Worm (Caenorhabditis elegans) whole organism, L4 larva: ENCODE measurements around the gene rbf-1.

ENCODE experiments used
- F37D6.2 ChIP-seq: sonication (generic microtip); optimal IDR thresholded peaks from 2 replicates; lab custom pipeline; 2016; ENCODE audit warnings: mild to moderate bottlenecking, missing genetic modification characterization, missing compliant biosample characterization
- F44E2.7 ChIP-seq: fragments of 200-800 bp; sonication (Bioruptor generic); IDR thresholded peaks from 2 replicates; pipeline ENCODE4 v2.1.2; 2022; ENCODE audit warnings: missing genetic modification characterization, missing compliant biosample characterization
- T20F7.1 ChIP-seq: fragments of 200-800 bp; sonication (Bioruptor generic); optimal IDR thresholded peaks from 2 replicates; lab custom pipeline; 2018; ENCODE audit warnings: mild to moderate bottlenecking, missing genetic modification characterization, missing compliant biosample characterization
- Y48G9A.11 ChIP-seq: fragments of 200-800 bp; sonication (Bioruptor generic); IDR thresholded peaks from 2 replicates; pipeline ENCODE4 v1.3.6; 2022; ENCODE audit warnings: missing genetic modification reagents, missing genetic modification characterization, missing compliant biosample characterization
- Y5F2A.4 ChIP-seq: fragments of 200-800 bp; sonication (Bioruptor generic); optimal IDR thresholded peaks from 2 replicates; lab custom pipeline; 2018; ENCODE audit warnings: mild to moderate bottlenecking, missing genetic modification characterization, missing compliant biosample characterization
- ZK337.2 ChIP-seq: fragments of 200-800 bp; sonication (Bioruptor generic); IDR thresholded peaks from 2 replicates; pipeline ENCODE4 v1.3.6; 2022; ENCODE audit warnings: missing genetic modification reagents, missing genetic modification characterization, missing compliant biosample characterization
- ZK546.5 ChIP-seq, 2 experiments: sonication (generic microtip); optimal IDR thresholded peaks; 2 replicates each; lab custom pipeline; 2017; ENCODE audit warnings: missing biosample characterization in 2 of 2, missing genetic modification characterization in 2 of 2
- aha-1 ChIP-seq: fragments of 150-350 bp; peaks from one replicate; lab custom pipeline; 2014; ENCODE audit warnings: missing biosample characterization, missing genetic modification characterization
- ama-1 ChIP-seq: fragments of 150-350 bp; optimal IDR thresholded peaks from 2 replicates; lab custom pipeline; 2014; ENCODE audit warnings: inconsistent platforms, mixed read lengths
- attf-4 ChIP-seq: sonication (generic microtip); optimal IDR thresholded peaks from 3 replicates; lab custom pipeline; 2017; ENCODE audit warnings: missing biosample characterization, missing genetic modification characterization
- ceh-82 ChIP-seq: sonication (generic microtip); optimal IDR thresholded peaks from 2 replicates; lab custom pipeline; 2017; ENCODE audit warnings: missing biosample characterization, missing genetic modification characterization
- dpl-1 ChIP-seq: fragments of 150-350 bp; optimal IDR thresholded peaks from 2 replicates; lab custom pipeline; 2014; ENCODE audit warnings: missing biosample characterization, missing genetic modification reagents, missing genetic modification characterization
- egl-27 ChIP-seq: sonication (generic microtip); optimal IDR thresholded peaks from 3 replicates; lab custom pipeline; 2017; ENCODE audit warnings: missing biosample characterization, missing genetic modification reagents, missing genetic modification characterization
- fkh-10 ChIP-seq: fragments of 150-350 bp; optimal IDR thresholded peaks from 2 replicates; lab custom pipeline; 2014; ENCODE audit warnings: missing biosample characterization, missing genetic modification reagents, missing genetic modification characterization
- gei-8 ChIP-seq: fragments of 200-800 bp; sonication (Bioruptor generic); optimal IDR thresholded peaks from 2 replicates; lab custom pipeline; 2018; ENCODE audit warnings: mild to moderate bottlenecking, missing genetic modification characterization, missing compliant biosample characterization
- lin-1 ChIP-seq: fragments of 200-800 bp; sonication (Bioruptor generic); IDR thresholded peaks from 2 replicates; pipeline ENCODE4 v1.3.6; 2022; ENCODE audit warnings: missing genetic modification reagents, missing genetic modification characterization, missing compliant biosample characterization
- lin-29 ChIP-seq: fragments of 200-800 bp; sonication (Bioruptor generic); IDR thresholded peaks from 2 replicates; pipeline ENCODE4 v1.3.6; 2022; ENCODE audit warnings: missing genetic modification reagents, missing genetic modification characterization, missing compliant biosample characterization
- lin-38 ChIP-seq: fragments of 200-800 bp; sonication (Bioruptor generic); IDR thresholded peaks from 2 replicates; pipeline ENCODE4 v1.3.6; 2022; ENCODE audit warnings: missing genetic modification reagents, missing genetic modification characterization, missing compliant biosample characterization
- madf-9 ChIP-seq: fragments of 200-800 bp; sonication (Bioruptor generic); conservative IDR thresholded peaks from 2 replicates; pipeline ENCODE4 v1.3.6; 2022; ENCODE audit warnings: missing genetic modification reagents, missing genetic modification characterization, missing compliant biosample characterization
- mep-1 ChIP-seq: fragments of 150-350 bp; sonication (generic microtip); optimal IDR thresholded peaks from 3 replicates; lab custom pipeline; 2014; ENCODE audit warnings: missing biosample characterization, missing genetic modification characterization
- nhr-10 ChIP-seq: fragments of 150-350 bp; optimal IDR thresholded peaks from 2 replicates; lab custom pipeline; 2014; ENCODE audit warnings: missing biosample characterization, missing genetic modification characterization
- nhr-25 ChIP-seq: sonication (generic microtip); optimal IDR thresholded peaks from 2 replicates; lab custom pipeline; 2017; ENCODE audit warnings: missing genetic modification characterization, mild to moderate bottlenecking, missing compliant biosample characterization, antibody characterized with exemption, moderate library complexity, borderline replicate concordance; ENCODE audit not compliant: insufficient read depth
- nhr-6 ChIP-seq: fragments of 150-350 bp; optimal IDR thresholded peaks from 2 replicates; lab custom pipeline; 2014; ENCODE audit warnings: missing biosample characterization, missing genetic modification characterization
- nhr-76 ChIP-seq: fragments of 150-350 bp; optimal IDR thresholded peaks from 2 replicates; lab custom pipeline; 2014; ENCODE audit warnings: missing biosample characterization, missing genetic modification characterization
- rbr-2 ChIP-seq: sonication (generic microtip); optimal IDR thresholded peaks from 2 replicates; lab custom pipeline; 2016; ENCODE audit warnings: missing genotype, missing genetic modification characterization, missing compliant biosample characterization
- set-16 ChIP-seq: fragments of 200-800 bp; sonication (Bioruptor generic); IDR thresholded peaks from 2 replicates; pipeline ENCODE4 v1.3.6; 2022; ENCODE audit warnings: missing genetic modification reagents, missing genetic modification characterization, missing compliant biosample characterization
- snpc-1.2 ChIP-seq: fragments of 200-800 bp; sonication (Bioruptor generic); IDR thresholded peaks from 2 replicates; pipeline ENCODE4 v1.3.6; 2022; ENCODE audit warnings: missing genetic modification reagents, missing genetic modification characterization, missing compliant biosample characterization
- snpc-4 ChIP-seq: fragments of 150-350 bp; optimal IDR thresholded peaks from 2 replicates; lab custom pipeline; 2014; ENCODE audit warnings: missing biosample characterization, missing genetic modification characterization
- spr-1 ChIP-seq: sonication (generic microtip); optimal IDR thresholded peaks from 2 replicates; lab custom pipeline; 2016; ENCODE audit warnings: mild to moderate bottlenecking, missing genetic modification characterization, missing compliant biosample characterization
- tag-97 ChIP-seq: fragments of 200-800 bp; sonication (Bioruptor generic); IDR thresholded peaks from 2 replicates; pipeline ENCODE4 v1.3.6; 2022; ENCODE audit warnings: missing genetic modification characterization, missing compliant biosample characterization
- tra-1 ChIP-seq: fragments of 200-800 bp; sonication (Bioruptor generic); IDR thresholded peaks from 2 replicates; pipeline ENCODE4 v1.3.6; 2022; ENCODE audit warnings: missing genetic modification reagents, missing genetic modification characterization, missing compliant biosample characterization
- unc-62 ChIP-seq, 3 experiments: fragments of 150-350 bp in 1 of 3; sonication (generic microtip); optimal IDR thresholded peaks in 2 of 3; peaks in 1 of 3; 1 replicate in 1 of 3; 2 replicates in 2 of 3; lab custom pipeline; 2014 to 2017; ENCODE audit warnings: missing biosample characterization in 3 of 3, missing genetic modification characterization in 3 of 3, missing genetic modification reagents in 3 of 3, missing genotype in 1 of 3
- vab-7 ChIP-seq: fragments of 200-800 bp; sonication (Bioruptor generic); IDR thresholded peaks from 2 replicates; pipeline ENCODE4 v1.3.6; 2022; ENCODE audit warnings: missing genetic modification reagents, missing genetic modification characterization, missing compliant biosample characterization

The rbf-1 gene

DNA sequence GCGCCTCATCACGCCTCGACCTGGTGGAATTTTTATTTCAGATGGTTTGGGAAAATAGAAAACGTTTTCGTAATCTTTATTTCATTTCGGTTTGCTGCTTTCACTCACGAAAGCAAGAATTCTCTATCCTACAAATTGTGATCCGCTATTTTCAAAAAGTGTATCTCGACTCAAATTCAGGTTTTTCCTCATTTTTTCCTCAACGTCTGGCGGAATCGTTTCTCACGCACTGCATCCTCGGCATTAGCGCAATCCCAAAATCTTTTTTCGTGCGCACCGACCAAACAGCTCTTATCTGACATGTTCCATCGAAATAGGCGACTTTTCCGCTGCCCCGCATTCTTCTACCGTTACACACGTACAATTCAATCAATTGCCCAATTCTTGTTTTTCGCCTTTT is 42.7 kb downstream of the rbf-1 start, which contains the start of gene F37A4.3:
TSS of gene F37A4.3 (plus strand) at position 301 of the 400 bp plus-strand sequence.
- TF ChIP-seq unc-62 (GFP tag; optimal IDR thresholded peaks at IDR 0.05 in 1 of 2; lab: Kevin White, UChicago) = peak in 1 of 2 experiments; percentile 24
- no peak for TF ChIP-seq unc-62 (tag; optimal IDR thresholded peaks at IDR 0.05; lab: Kevin White, UChicago)
- TF ChIP-seq lin-1 (GFP tag; lab: Robert Waterston, UW) = no peak
- no peak for TF ChIP-seq lin-29 (GFP tag; lab: Robert Waterston, UW)
- no peak for TF ChIP-seq rbr-2 (tag; lab: Kevin White, UChicago)

DNA sequence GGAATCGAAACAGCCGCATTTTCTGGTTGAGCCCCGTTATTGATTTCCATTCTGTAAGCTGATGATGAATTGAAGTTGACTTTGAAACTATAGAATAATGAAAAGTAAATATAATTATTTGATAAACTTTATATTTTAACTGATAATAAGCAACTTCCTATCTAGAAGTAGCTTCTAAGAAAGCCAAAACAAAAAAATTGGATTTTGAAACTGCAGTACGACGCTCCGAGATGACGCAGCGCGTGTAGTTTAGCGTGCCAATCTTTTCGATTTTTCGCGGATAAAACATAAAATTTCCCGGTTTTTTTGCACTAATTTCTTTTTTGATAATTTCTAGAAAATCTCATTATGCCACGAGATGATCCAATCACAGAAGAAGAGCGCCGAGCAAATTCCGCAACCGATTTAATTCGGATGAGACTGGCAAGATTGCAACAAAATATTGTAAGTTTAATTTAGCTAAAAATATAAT is 46.7 kb downstream of the rbf-1 start, which contains the start of the genes bath-41 and F37A4.2:
TSS of gene bath-41 (minus strand) at position 51 of the 472 bp plus-strand sequence.
TSS of gene F37A4.2 (plus strand) at position 247 of the 472 bp plus-strand sequence.
- TF ChIP-seq nhr-6 (tag; lab: Kevin White, UChicago) (no peak), nhr-76 (no peak), snpc-4 (tag; lab: Kevin White, UChicago) (no peak), nhr-25 (tag; lab: Kevin White, UChicago) (no peak), dpl-1 (GFP tag; lab: Kevin White, UChicago) (peak; percentile 29), nhr-10 (tag; lab: Kevin White, UChicago) (no peak), gei-8 (GFP tag; lab: Kevin White, UChicago) (no peak), madf-9 (GFP tag; lab: Robert Waterston, UW) (no peak), Y48G9A.11 (GFP tag; lab: Robert Waterston, UW) (peak; percentile 93), F44E2.7 (GFP tag; lab: Robert Waterston, UW) (no peak), mep-1 (no peak), F37D6.2 (tag; lab: Kevin White, UChicago) (no peak), spr-1 (tag; lab: Kevin White, UChicago) (no peak), T20F7.1 (GFP tag; lab: Kevin White, UChicago) (peak; percentile 93), tra-1 (GFP tag; lab: Robert Waterston, UW) (no peak), ama-1 (lab: Kevin White, UChicago) (no peak), vab-7 (GFP tag; lab: Robert Waterston, UW) (no peak), Y5F2A.4 (no peak), fkh-10 (GFP tag; lab: Kevin White, UChicago) (no peak), rbr-2 (tag; lab: Kevin White, UChicago) (no peak), aha-1 (tag; lab: Kevin White, UChicago) (no peak), attf-4 (tag; lab: Kevin White, UChicago) (no peak), ZK546.5 (tag; optimal IDR thresholded peaks at IDR 0.05; lab: Kevin White, UChicago) (no peak), set-16 (GFP tag; lab: Robert Waterston, UW) (no peak), egl-27 (no peak), tag-97 (no peak)

DNA sequence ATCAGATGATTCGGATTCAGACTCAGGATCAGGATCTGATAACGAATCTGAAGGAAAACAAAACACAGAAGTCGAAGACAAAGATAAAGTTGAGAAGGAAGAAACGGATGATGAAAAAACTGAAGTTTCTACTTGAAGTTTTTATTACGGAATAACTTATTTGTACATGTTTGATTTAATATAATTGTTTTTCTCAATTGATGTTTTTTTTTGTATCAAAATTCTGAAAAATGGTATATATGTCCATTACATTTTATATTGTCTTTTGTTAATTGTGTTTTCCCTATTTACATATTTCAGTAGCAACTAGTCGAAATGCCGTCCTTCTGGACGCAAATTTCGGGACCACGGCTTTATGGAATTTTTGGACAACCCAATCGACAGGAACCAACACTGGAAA is 47.5 kb downstream of the rbf-1 start, which contains the start of gene F37A4.1:
TSS of gene F37A4.1 (plus strand) at position 301 of the 400 bp plus-strand sequence.
- no peak for TF ChIP-seq snpc-1.2 (GFP tag; lab: Robert Waterston, UW)
- no peak for TF ChIP-seq ceh-82 (tag; lab: Kevin White, UChicago)
- TF ChIP-seq set-16 (GFP tag; lab: Robert Waterston, UW) = no peak
- no peak for TF ChIP-seq ZK337.2 (GFP tag; lab: Robert Waterston, UW)

DNA sequence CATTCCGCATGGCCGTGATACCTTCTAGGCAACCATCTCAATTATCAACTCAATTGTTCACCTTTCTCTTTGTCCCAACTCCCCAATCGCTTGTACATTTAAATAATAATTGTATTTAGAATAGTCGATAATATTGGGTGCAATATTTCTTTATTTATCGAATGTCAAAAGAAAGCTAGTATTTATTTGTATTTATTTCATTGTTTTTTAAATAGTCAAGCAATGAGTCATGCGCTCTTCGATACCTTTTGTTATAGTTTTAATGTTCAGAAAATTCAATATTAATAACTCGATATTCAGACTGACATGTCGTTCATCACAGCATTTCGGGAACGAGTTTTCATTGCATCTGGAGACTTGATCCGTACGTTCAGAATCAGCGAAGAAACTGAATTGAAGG is 49.9 kb downstream of the rbf-1 start, which contains the start of gene wdr-4:
TSS of gene wdr-4 (plus strand) at position 301 of the 400 bp plus-strand sequence.
- TF ChIP-seq T20F7.1 (GFP tag; lab: Kevin White, UChicago) (no peak), lin-38 (GFP tag; lab: Robert Waterston, UW) (0 out of 2 replicates have a peak, but pooled peaks have one; percentile 37)
